Fruit fly (Drosophila melanogaster) whole organism, embryonic: ENCODE measurements around the gene Swip-1.

Experiments used
- CG13123 ChIP-seq: fragments of 200-800 bp; sonication (Bioruptor generic); optimal IDR thresholded peaks from 2 replicates; lab custom pipeline; 2016; ENCODE audit warnings: missing biosample characterization, missing genetic modification characterization
- CG17328 ChIP-seq: fragments of 200-800 bp; sonication (Bioruptor generic); IDR thresholded peaks from 2 replicates; pipeline ENCODE4 v1.3.6; 2022; ENCODE audit warnings: missing biosample characterization, missing genetic modification characterization
- CG18476 ChIP-seq: fragments of 200-800 bp; sonication (Bioruptor generic); optimal IDR thresholded peaks from 2 replicates; lab custom pipeline; 2016; ENCODE audit warnings: missing biosample characterization, mild to moderate bottlenecking, missing genetic modification characterization
- HmgD ChIP-seq: fragments of 200-800 bp; sonication (Bioruptor generic); optimal IDR thresholded peaks from 3 replicates; lab custom pipeline; 2016; ENCODE audit warnings: missing biosample characterization, missing genetic modification characterization
- Optix ChIP-seq: fragments of 200-800 bp; sonication (Bioruptor generic); IDR thresholded peaks from 3 replicates; pipeline ENCODE4 v1.3.6; 2022; ENCODE audit warnings: missing biosample characterization, missing genetic modification characterization
- klu ChIP-seq: fragments of 200-800 bp; sonication (Bioruptor generic); IDR thresholded peaks from 2 replicates; pipeline ENCODE4 v1.3.6; 2022; ENCODE audit warnings: missing biosample characterization, missing genetic modification characterization

DNA sequence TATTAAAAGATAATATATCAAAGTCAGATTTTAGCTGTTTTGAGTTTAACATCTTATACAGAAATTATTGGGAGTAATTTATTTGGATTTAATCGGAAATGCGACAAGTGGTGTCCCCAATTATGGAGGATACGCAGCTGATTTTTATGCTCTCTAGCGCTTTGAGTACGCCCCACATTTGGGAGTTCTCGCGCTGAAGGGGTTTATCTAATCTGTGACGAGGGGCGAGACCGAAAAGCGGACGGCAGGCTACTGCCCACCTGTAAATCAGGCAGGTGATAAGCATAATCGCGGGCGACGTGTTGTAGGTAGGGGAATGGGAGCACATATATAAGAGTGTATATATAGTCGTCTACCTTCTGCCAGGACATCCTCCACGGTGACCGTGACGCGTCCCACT, 19.2 kb downstream of the Swip-1 start:
- no peak for TF ChIP-seq CG18476 (GFP tag; lab: Kevin White, UChicago)
- no peak for TF ChIP-seq klu (GFP tag; lab: Robert Waterston, UW)
- TF ChIP-seq HmgD (GFP tag; lab: Kevin White, UChicago) = no peak
- no peak for TF ChIP-seq CG13123
- no peak for TF ChIP-seq Optix
- TF ChIP-seq CG17328 (GFP tag; lab: Robert Waterston, UW) = no peak
